Worm (Caenorhabditis elegans): ENCODE measurements around the gene farl-11.

DNA sequence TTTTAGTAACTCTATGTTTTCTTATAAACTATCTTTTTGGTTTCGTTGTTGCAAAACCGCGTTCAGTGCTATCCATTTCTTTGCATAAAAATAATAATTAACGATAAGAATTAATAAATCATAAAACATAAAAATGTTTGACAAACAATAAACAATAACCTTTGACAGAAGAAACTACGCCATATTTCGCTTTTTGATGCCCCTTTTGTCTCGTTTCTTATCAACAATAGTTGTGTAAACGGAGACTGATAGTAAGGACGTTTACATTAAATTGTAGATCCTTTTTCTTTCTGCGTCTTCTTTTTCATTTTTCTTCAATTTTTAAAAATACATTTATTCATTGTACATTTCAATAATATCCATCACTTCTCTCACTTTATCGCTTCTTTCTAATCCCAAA, 34.2 kb upstream of the farl-11 start:
- TF ChIP-seq skn-1 (tag; optimal IDR thresholded peaks at IDR 0.05) (no peak), lin-13 (GFP tag; optimal IDR thresholded peaks at IDR 0.05) (no peak), mep-1 (tag; optimal IDR thresholded peaks at IDR 0.05) (no peak), nhr-6 (tag; optimal IDR thresholded peaks at IDR 0.05) (no peak), spr-1 (tag; optimal IDR thresholded peaks at IDR 0.05) (no peak), nhr-77 (tag; optimal IDR thresholded peaks at IDR 0.05) (no peak), nhr-11 (tag; optimal IDR thresholded peaks at IDR 0.05) (no peak), madf-5 (GFP tag; IDR thresholded peaks at IDR 0.05) (no peak), ama-1 (optimal IDR thresholded peaks at IDR 0.05) (no peak)
